Worm (Caenorhabditis elegans): Measurements from ENCODE around the gene F43B10.1.

DNA sequence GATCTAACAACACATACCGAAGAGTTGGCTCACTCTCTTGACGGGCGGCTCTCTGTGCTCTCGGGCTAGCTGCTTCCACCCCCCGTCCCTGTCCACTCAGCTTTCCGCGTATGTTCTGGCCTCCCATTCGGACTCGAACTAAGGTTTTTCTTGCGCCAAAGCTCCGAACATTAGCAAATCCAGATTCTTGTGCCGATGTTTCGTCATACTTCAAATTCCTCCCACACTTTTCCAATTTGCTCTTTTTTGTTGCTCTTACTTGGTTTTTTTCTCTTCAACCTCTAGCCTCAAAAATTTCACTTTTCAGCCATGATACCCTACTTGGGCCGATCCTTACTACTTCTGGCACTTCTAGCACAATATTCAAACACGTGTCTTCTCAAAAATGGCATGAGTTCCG is 67.7 kb downstream of the F43B10.1 start, which contains the start of gene cdh-9:
- no peak for TF ChIP-seq ama-1 (optimal IDR thresholded peaks at IDR 0.05)
- no peak for TF ChIP-seq ets-7 (tag; optimal IDR thresholded peaks at IDR 0.05)
- TF ChIP-seq tbx-37 (GFP tag; conservative IDR thresholded peaks at IDR 0.05): no peak
- no peak for TF ChIP-seq ceh-13 (GFP tag; optimal IDR thresholded peaks at IDR 0.05)
- no peak for TF ChIP-seq scrt-1 (GFP tag; IDR thresholded peaks at IDR 0.05)
- no peak for TF ChIP-seq F13C5.2 (tag; optimal IDR thresholded peaks at IDR 0.05)
- no peak for TF ChIP-seq aly-1 (tag; optimal IDR thresholded peaks at IDR 0.05)
- TF ChIP-seq ceh-36 (tag; optimal IDR thresholded peaks at IDR 0.05): no peak
- TF ChIP-seq flt-1 (GFP tag; IDR thresholded peaks at IDR 0.05): no peak
